Fruit fly (Drosophila melanogaster) whole organism, embryonic: ENCODE data around the gene CG42711.
A peak's percentile ranks its signal among the peaks of the same experiment; 100 is the strongest.

Experiments used
- Aef1 ChIP-seq: fragments of 200-800 bp; sonication (Bioruptor generic); IDR thresholded peaks from 3 replicates; pipeline ENCODE4 v1.3.6; 2022; ENCODE audit warnings: missing biosample characterization, missing genetic modification characterization
- B-H1 ChIP-seq: fragments of 200-800 bp; sonication (Bioruptor generic); IDR thresholded peaks from 3 replicates; pipeline ENCODE4 v1.3.6; 2022; ENCODE audit warnings: missing biosample characterization, missing genetic modification characterization
- CG1024 ChIP-seq: fragments of 200-800 bp; sonication (Bioruptor generic); IDR thresholded peaks from 2 replicates; pipeline ENCODE4 v1.3.6; 2022; ENCODE audit warnings: missing biosample characterization, missing genetic modification characterization
- CG11456 ChIP-seq: fragments of 200-800 bp; sonication (Bioruptor generic); IDR thresholded peaks from 3 replicates; pipeline ENCODE4 v1.3.6; 2022; ENCODE audit warnings: missing biosample characterization, missing genetic modification characterization
- CG12744 ChIP-seq: fragments of 200-800 bp; sonication (Bioruptor generic); optimal IDR thresholded peaks from 2 replicates; lab custom pipeline; 2016; ENCODE audit warnings: missing biosample characterization, missing genetic modification characterization
- CG13624 ChIP-seq: fragments of 200-800 bp; sonication (Bioruptor generic); optimal IDR thresholded peaks from 2 replicates; lab custom pipeline; 2016; ENCODE audit warnings: missing biosample characterization, missing genetic modification characterization
- CG14014 ChIP-seq: fragments of 200-800 bp; sonication (Bioruptor generic); IDR thresholded peaks from 2 replicates; pipeline ENCODE4 v1.3.6; 2022; ENCODE audit warnings: missing biosample characterization, missing genetic modification characterization
- CG15269 ChIP-seq: fragments of 200-800 bp; sonication (Bioruptor generic); optimal IDR thresholded peaks from 2 replicates; lab custom pipeline; 2018; ENCODE audit warnings: missing biosample characterization, mild to moderate bottlenecking, missing genetic modification characterization, moderate library complexity
- CG1529 ChIP-seq: fragments of 200-800 bp; sonication (Bioruptor generic); optimal IDR thresholded peaks from 3 replicates; lab custom pipeline; 2018; ENCODE audit warnings: missing biosample characterization, missing genetic modification characterization
- CG15696 ChIP-seq: fragments of 200-800 bp; sonication (Bioruptor generic); optimal IDR thresholded peaks from 2 replicates; lab custom pipeline; 2019; ENCODE audit warnings: missing biosample characterization, mild to moderate bottlenecking, missing genetic modification characterization, moderate library complexity
- CG16779 ChIP-seq: fragments of 200-800 bp; sonication (Bioruptor generic); IDR thresholded peaks from 2 replicates; pipeline ENCODE4 v1.3.6; 2022; ENCODE audit warnings: missing biosample characterization, missing genetic modification characterization
- CG17328 ChIP-seq: fragments of 200-800 bp; sonication (Bioruptor generic); IDR thresholded peaks from 2 replicates; pipeline ENCODE4 v1.3.6; 2022; ENCODE audit warnings: missing biosample characterization, missing genetic modification characterization
- CG17361 ChIP-seq: fragments of 200-800 bp; sonication (Bioruptor generic); IDR thresholded peaks from 3 replicates; pipeline ENCODE4 v1.3.6; 2022; ENCODE audit warnings: missing biosample characterization, missing genetic modification characterization
- CG2202 ChIP-seq: fragments of 200-800 bp; sonication (Bioruptor generic); optimal IDR thresholded peaks from 2 replicates; lab custom pipeline; 2018; ENCODE audit warnings: missing biosample characterization, mild to moderate bottlenecking, missing genetic modification characterization
- CG31388 ChIP-seq: fragments of 200-800 bp; sonication (Bioruptor generic); optimal IDR thresholded peaks from 2 replicates; lab custom pipeline; 2016; ENCODE audit warnings: missing biosample characterization, missing genetic modification characterization
- CG32772 ChIP-seq: fragments of 200-800 bp; sonication (Bioruptor generic); IDR thresholded peaks from 2 replicates; pipeline ENCODE4 v1.3.6; 2022; ENCODE audit warnings: missing biosample characterization, missing genetic modification characterization
- CG3407 ChIP-seq: fragments of 200-800 bp; sonication (Bioruptor generic); optimal IDR thresholded peaks from 2 replicates; lab custom pipeline; 2018; ENCODE audit warnings: missing biosample characterization, mild to moderate bottlenecking, missing genetic modification characterization
- CG4360 ChIP-seq: fragments of 200-800 bp; sonication (Bioruptor generic); IDR thresholded peaks from 2 replicates; pipeline ENCODE4 v1.3.6; 2022; ENCODE audit warnings: missing biosample characterization, missing genetic modification characterization
- CG5180 ChIP-seq: fragments of 200-800 bp; sonication (Bioruptor generic); optimal IDR thresholded peaks from 3 replicates; lab custom pipeline; 2017; ENCODE audit warnings: missing biosample characterization, missing genetic modification characterization, mild to moderate bottlenecking, moderate library complexity, missing genetic modification reagents
- CG6765 ChIP-seq: fragments of 200-800 bp; sonication (Bioruptor generic); optimal IDR thresholded peaks from 3 replicates; lab custom pipeline; 2017; ENCODE audit warnings: missing biosample characterization, mild to moderate bottlenecking, missing genetic modification characterization
- CG7372 ChIP-seq: fragments of 200-800 bp; sonication (Bioruptor generic); IDR thresholded peaks from 2 replicates; pipeline ENCODE4 v1.3.6; 2022; ENCODE audit warnings: missing biosample characterization, missing genetic modification characterization
- CHES-1-like ChIP-seq: fragments of 200-800 bp; sonication (Bioruptor generic); optimal IDR thresholded peaks from 2 replicates; lab custom pipeline; 2016; ENCODE audit warnings: missing biosample characterization, missing genetic modification characterization
- CoRest ChIP-seq: fragments of 200-800 bp; sonication (Bioruptor generic); optimal IDR thresholded peaks from 3 replicates; lab custom pipeline; 2018; ENCODE audit warnings: missing biosample characterization, mild to moderate bottlenecking, missing genetic modification characterization, moderate library complexity
- D19B ChIP-seq: fragments of 200-800 bp; sonication (Bioruptor generic); optimal IDR thresholded peaks from 2 replicates; lab custom pipeline; 2017; ENCODE audit warnings: missing biosample characterization, mild to moderate bottlenecking, missing genetic modification characterization
- Dip2 ChIP-seq: fragments of 200-800 bp; sonication (Bioruptor generic); IDR thresholded peaks from 2 replicates; pipeline ENCODE4 v1.3.6; 2022; ENCODE audit warnings: missing biosample characterization, missing genetic modification characterization
- Eip74EF ChIP-seq, 2 experiments: fragments of 200-800 bp in 1 of 2; fragments of >200 bp in 1 of 2; sonication (Bioruptor generic) in 1 of 2; optimal IDR thresholded peaks; 2 replicates each; lab custom pipeline; 2017 to 2019; ENCODE audit warnings: missing biosample characterization in 2 of 2, missing genetic modification characterization in 2 of 2, mild to moderate bottlenecking in 1 of 2, moderate library complexity in 1 of 2
- Hmr ChIP-seq: fragments of 200-800 bp; sonication (Bioruptor generic); optimal IDR thresholded peaks from 3 replicates; lab custom pipeline; 2017; ENCODE audit warnings: mild to moderate bottlenecking, missing biosample characterization, missing genetic modification reagents, missing genetic modification characterization
- Hsf ChIP-seq: fragments of 200-800 bp; sonication (Bioruptor generic); optimal IDR thresholded peaks from 3 replicates; lab custom pipeline; 2016; ENCODE audit warnings: missing biosample characterization, missing genetic modification characterization
- Lim3 ChIP-seq: fragments of 200-800 bp; sonication (Bioruptor generic); IDR thresholded peaks from 2 replicates; pipeline ENCODE4 v1.3.6; 2022; ENCODE audit warnings: missing biosample characterization, missing genetic modification characterization
- Ptx1 ChIP-seq: fragments of 200-800 bp; sonication (Bioruptor generic); IDR thresholded peaks from 2 replicates; pipeline ENCODE4 v1.3.6; 2022; ENCODE audit warnings: missing biosample characterization, missing genetic modification characterization
- Ravus ChIP-seq: fragments of 200-800 bp; sonication (Bioruptor generic); IDR thresholded peaks from 2 replicates; pipeline ENCODE4 v1.3.6; 2022; ENCODE audit warnings: missing biosample characterization, missing genetic modification characterization
- Xbp1 ChIP-seq: fragments of 200-800 bp; sonication (Bioruptor generic); optimal IDR thresholded peaks from 3 replicates; lab custom pipeline; 2016; ENCODE audit warnings: missing biosample characterization, mild to moderate bottlenecking, missing genetic modification characterization
- ab ChIP-seq: fragments of 200-800 bp; sonication (Bioruptor generic); optimal IDR thresholded peaks from 2 replicates; lab custom pipeline; 2016; ENCODE audit warnings: missing biosample characterization, missing genetic modification characterization
- ap ChIP-seq: fragments of 200-800 bp; sonication (Bioruptor generic); IDR thresholded peaks from 2 replicates; pipeline ENCODE4 v1.3.6; 2022; ENCODE audit warnings: missing biosample characterization, missing genetic modification characterization
- ara ChIP-seq: fragments of 200-800 bp; sonication (Bioruptor generic); IDR thresholded peaks from 2 replicates; pipeline ENCODE4 v1.3.6; 2022; ENCODE audit warnings: missing biosample characterization, missing genetic modification characterization
- croc ChIP-seq: fragments of 200-800 bp; sonication (Bioruptor generic); conservative IDR thresholded peaks from 3 replicates; pipeline ENCODE4 v1.3.6; 2022; ENCODE audit warnings: missing biosample characterization, missing genetic modification characterization
- cwo ChIP-seq: fragments of 200-800 bp; sonication (Bioruptor generic); optimal IDR thresholded peaks from 3 replicates; lab custom pipeline; 2017; ENCODE audit warnings: missing biosample characterization, missing genetic modification characterization, mild to moderate bottlenecking, moderate library complexity, missing genetic modification reagents
- dati ChIP-seq: fragments of 200-800 bp; sonication (Bioruptor generic); IDR thresholded peaks from 2 replicates; pipeline ENCODE4 v1.3.6; 2022; ENCODE audit warnings: missing biosample characterization, missing genetic modification characterization
- dmrt11E ChIP-seq: fragments of 200-800 bp; sonication (Bioruptor generic); optimal IDR thresholded peaks from 3 replicates; lab custom pipeline; 2018; ENCODE audit warnings: missing biosample characterization, mild to moderate bottlenecking, missing genetic modification characterization, moderate library complexity
- jigr1 ChIP-seq: fragments of 200-800 bp; sonication (Bioruptor generic); IDR thresholded peaks from 3 replicates; pipeline ENCODE4 v1.3.6; 2022; ENCODE audit warnings: missing biosample characterization, missing genetic modification characterization
- lbe ChIP-seq: fragments of 200-800 bp; sonication (Bioruptor generic); optimal IDR thresholded peaks from 2 replicates; lab custom pipeline; 2016; ENCODE audit warnings: missing biosample characterization, mild to moderate bottlenecking, missing genetic modification characterization
- maf-S ChIP-seq: fragments of 200-800 bp; sonication (Bioruptor generic); optimal IDR thresholded peaks from 2 replicates; lab custom pipeline; 2016; ENCODE audit warnings: missing biosample characterization, missing genetic modification characterization
- nerfin-2 ChIP-seq: fragments of 200-800 bp; sonication (Bioruptor generic); IDR thresholded peaks from 2 replicates; pipeline ENCODE4 v1.3.6; 2022; ENCODE audit warnings: missing biosample characterization, missing genetic modification characterization; ENCODE audit not compliant: partially characterized antibody
- pb ChIP-seq: fragments of 200-800 bp; sonication (Bioruptor generic); optimal IDR thresholded peaks from 3 replicates; lab custom pipeline; 2016; ENCODE audit warnings: missing biosample characterization, missing genetic modification characterization
- pnt ChIP-seq: fragments of 200-800 bp; sonication (Bioruptor generic); optimal IDR thresholded peaks from 3 replicates; lab custom pipeline; 2016; ENCODE audit warnings: missing biosample characterization, missing genetic modification characterization
- psq ChIP-seq: fragments of 200-800 bp; sonication (Bioruptor generic); optimal IDR thresholded peaks from 2 replicates; lab custom pipeline; 2017; ENCODE audit warnings: missing biosample characterization, missing genetic modification characterization
- pzg ChIP-seq: fragments of 200-800 bp; sonication (Bioruptor generic); optimal IDR thresholded peaks from 3 replicates; lab custom pipeline; 2018; ENCODE audit warnings: missing biosample characterization, mild to moderate bottlenecking, missing genetic modification characterization, moderate library complexity
- shn ChIP-seq: fragments of 200-800 bp; sonication (Bioruptor generic); optimal IDR thresholded peaks from 3 replicates; lab custom pipeline; 2016; ENCODE audit warnings: missing biosample characterization, missing genetic modification characterization
- vfl ChIP-seq: fragments of 200-800 bp; sonication (Bioruptor generic); optimal IDR thresholded peaks from 2 replicates; lab custom pipeline; 2016; ENCODE audit warnings: missing biosample characterization, missing genetic modification characterization
- vnd ChIP-seq: fragments of 200-800 bp; sonication (Bioruptor generic); IDR thresholded peaks from 3 replicates; pipeline ENCODE4 v1.3.6; 2022; ENCODE audit warnings: missing biosample characterization, missing genetic modification characterization; ENCODE audit not compliant: partially characterized antibody
- zfh2 ChIP-seq: fragments of 200-800 bp; sonication (Bioruptor generic); optimal IDR thresholded peaks from 2 replicates; lab custom pipeline; 2016; ENCODE audit warnings: missing biosample characterization, missing genetic modification characterization

Gene CG42711

DNA sequence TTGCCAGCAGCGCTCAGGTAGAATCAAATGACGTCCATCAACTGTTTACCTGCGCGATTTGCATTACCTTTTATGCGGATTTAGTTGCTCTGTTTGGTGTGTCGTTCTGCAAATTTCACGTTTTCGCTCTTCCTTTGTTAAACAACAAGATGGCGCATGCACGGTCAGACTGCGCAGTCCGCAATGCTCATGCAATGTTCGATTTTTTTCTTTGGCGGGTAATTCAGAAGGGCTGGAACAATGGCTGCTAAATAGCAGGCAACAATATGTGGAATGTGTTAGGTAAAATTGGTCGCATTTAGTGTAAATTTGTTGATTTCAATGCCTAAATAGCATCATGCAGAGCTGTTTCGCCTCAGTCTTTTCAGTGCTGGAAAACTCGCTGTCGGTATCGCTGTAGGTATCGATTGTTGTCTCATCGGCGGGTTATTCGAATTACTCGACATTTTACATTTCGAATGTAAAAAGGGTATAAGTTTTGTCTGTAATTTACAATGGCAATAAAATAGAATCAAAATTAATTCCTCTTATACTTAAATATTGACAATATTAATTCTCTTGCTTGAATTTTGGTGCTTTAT is 26.7 kb downstream of the CG42711 start, which contains the start of gene Smg5 (continued):
- TF ChIP-seq cwo (GFP tag; lab: Kevin White, UChicago), result peak; percentile 49
- peak; percentile 98 for TF ChIP-seq Xbp1 (GFP tag; lab: Kevin White, UChicago)
- peak; percentile 85 for TF ChIP-seq CG17361 (GFP tag; lab: Robert Waterston, UW)
- peak; percentile 95 for TF ChIP-seq croc
- TF ChIP-seq CG2202 (tag; lab: Kevin White, UChicago), result peak; percentile 61
- TF ChIP-seq Lim3 (GFP tag; lab: Robert Waterston, UW), result peak; percentile 84
- peak; percentile 98 for TF ChIP-seq Hsf (GFP tag; lab: Kevin White, UChicago)
- peak; percentile 65; the same call in 2 of the 3 replicates for TF ChIP-seq jigr1 (GFP tag; lab: Robert Waterston, UW)
- TF ChIP-seq CG4360 (GFP tag; lab: Robert Waterston, UW), result no peak
- peak; percentile 62 for TF ChIP-seq CG6765 (GFP tag; lab: Kevin White, UChicago)
- TF ChIP-seq ab (GFP tag; lab: Kevin White, UChicago), result peak; percentile 78
- TF ChIP-seq vnd (GFP tag; lab: Robert Waterston, UW), result peak; percentile 96
- TF ChIP-seq B-H1 (GFP tag; lab: Robert Waterston, UW), result peak; percentile 92
- TF ChIP-seq CG13624 (GFP tag; lab: Kevin White, UChicago), result peak; percentile 96
- peak; percentile 95 for TF ChIP-seq maf-S (GFP tag; lab: Kevin White, UChicago)
- peak; percentile 58; the same call in 1 of the 2 replicates for TF ChIP-seq dati
- peak; percentile 96 for TF ChIP-seq CG7372 (GFP tag; lab: Robert Waterston, UW)
- peak; percentile 41 for TF ChIP-seq CG31388 (GFP tag; lab: Kevin White, UChicago)
- peak; percentile 85 for TF ChIP-seq CG12744 (GFP tag; lab: Kevin White, UChicago)
- TF ChIP-seq CG1024, result peak; percentile 92
- TF ChIP-seq nerfin-2, result peak; percentile 97
- peak; percentile 89 for TF ChIP-seq ap (GFP tag; lab: Robert Waterston, UW)
- peak; percentile 67 for TF ChIP-seq Ravus (GFP tag; lab: Robert Waterston, UW)
- TF ChIP-seq Aef1, result peak; percentile 97
- peak in 1 of 2 experiments; percentile 2 for TF ChIP-seq Eip74EF (GFP tag; optimal IDR thresholded peaks at IDR 0.05; lab: Kevin White, UChicago)
- TF ChIP-seq dmrt11E (tag; lab: Kevin White, UChicago), result peak; percentile 98
- peak; percentile 80 for TF ChIP-seq CG15269 (tag; lab: Kevin White, UChicago)
- TF ChIP-seq Hmr (GFP tag; lab: Kevin White, UChicago), result peak; percentile 89
- peak; percentile 98 for TF ChIP-seq zfh2 (GFP tag; lab: Kevin White, UChicago)
- peak; percentile 92 for TF ChIP-seq pnt (GFP tag; lab: Kevin White, UChicago)
- TF ChIP-seq CG17328, result peak; percentile 95
- TF ChIP-seq pb (GFP tag; lab: Kevin White, UChicago), result peak; percentile 94
- peak; percentile 91 for TF ChIP-seq CG14014 (GFP tag; lab: Robert Waterston, UW)
- peak; percentile 99 for TF ChIP-seq shn (GFP tag; lab: Kevin White, UChicago)
- TF ChIP-seq CG11456, result peak; percentile 97
- no peak for TF ChIP-seq D19B (GFP tag; lab: Kevin White, UChicago)
- peak; percentile 71 for TF ChIP-seq CG3407 (GFP tag; lab: Kevin White, UChicago)
- peak; percentile 97 for TF ChIP-seq CG15696
- TF ChIP-seq ara (GFP tag; lab: Robert Waterston, UW), result peak; percentile 96
- TF ChIP-seq CG1529 (GFP tag; lab: Kevin White, UChicago), result peak; percentile 73
- TF ChIP-seq Dip2 (GFP tag; lab: Robert Waterston, UW), result peak; percentile 68
- peak; percentile 91 for TF ChIP-seq psq (GFP tag; lab: Kevin White, UChicago)
- TF ChIP-seq CG16779, result peak; percentile 91
- peak; percentile 97 for TF ChIP-seq Ptx1 (GFP tag; lab: Robert Waterston, UW)
- peak; percentile 41 for TF ChIP-seq lbe (GFP tag; lab: Kevin White, UChicago)
- TF ChIP-seq pzg (GFP tag; lab: Kevin White, UChicago), result peak; percentile 85
- TF ChIP-seq CG32772 (GFP tag; lab: Robert Waterston, UW), result peak; percentile 96
- TF ChIP-seq vfl, result peak; percentile 95
- peak; percentile 96 for TF ChIP-seq CHES-1-like (GFP tag; lab: Kevin White, UChicago)
- peak; percentile 94 for TF ChIP-seq CoRest (tag; lab: Kevin White, UChicago)
- no peak for TF ChIP-seq CG5180
